Fruit fly (Drosophila melanogaster): ENCODE measurements around the gene emc.
A peak's percentile ranks its signal among the peaks of the same experiment; 100 is the strongest.

Gene emc

dm6 chr3L:764329-764728 lies 15.1 kb downstream of the emc start (continued):
- TF ChIP-seq CG16813 (GFP tag; IDR thresholded peaks at IDR 0.05; ENCODE audit: partially characterized antibody), result no peak
- TF ChIP-seq CG2678 (tag; optimal IDR thresholded peaks at IDR 0.05), result peak; percentile 37
- TF ChIP-seq CG15269 (tag; optimal IDR thresholded peaks at IDR 0.05), result no peak
- TF ChIP-seq dmrt11E (tag; optimal IDR thresholded peaks at IDR 0.05), result peak; percentile 2
- no peak for TF ChIP-seq CG8359 (GFP tag; optimal IDR thresholded peaks at IDR 0.05; ENCODE audit: borderline replicate concordance)
- TF ChIP-seq insv (GFP tag; optimal IDR thresholded peaks at IDR 0.05), result no peak
- peak; percentile 36 for TF ChIP-seq tap (tag; optimal IDR thresholded peaks at IDR 0.05)
- no peak for TF ChIP-seq CG11560 (tag; IDR thresholded peaks at IDR 0.05)
- TF ChIP-seq B-H2 (GFP tag; optimal IDR thresholded peaks at IDR 0.05), result no peak
- TF ChIP-seq CG16863 (GFP tag; optimal IDR thresholded peaks at IDR 0.05), result peak; percentile 19
- TF ChIP-seq CG5953 (GFP tag; IDR thresholded peaks at IDR 0.05), result no peak
- TF ChIP-seq YL-1 (GFP tag; optimal IDR thresholded peaks at IDR 0.05), result no peak
- TF ChIP-seq Lim3 (GFP tag; IDR thresholded peaks at IDR 0.05), result 0 out of 2 replicates have a peak, but pooled peaks have one; percentile 21
- peak; percentile 5 for TF ChIP-seq CG10267 (tag; optimal IDR thresholded peaks at IDR 0.05)
- TF ChIP-seq chif (GFP tag; optimal IDR thresholded peaks at IDR 0.05), result peak in 1 of 2 experiments; percentile 11
- no peak for TF ChIP-seq tup (GFP tag; optimal IDR thresholded peaks at IDR 0.05)
- peak; percentile 6 for TF ChIP-seq CG10209 (GFP tag; optimal IDR thresholded peaks at IDR 0.05)
- TF ChIP-seq Atf6 (GFP tag; IDR thresholded peaks at IDR 0.05), result 0 out of 2 replicates have a peak, but pooled peaks have one; percentile 43
- no peak for TF ChIP-seq CG7372 (GFP tag; IDR thresholded peaks at IDR 0.05)
- no peak for TF ChIP-seq Opbp (GFP tag; IDR thresholded peaks at IDR 0.05; ENCODE audit: partially characterized antibody)
- no peak for TF ChIP-seq CG17802 (tag; optimal IDR thresholded peaks at IDR 0.05)
- TF ChIP-seq usp (GFP tag; optimal IDR thresholded peaks at IDR 0.05), result no peak
- TF ChIP-seq wor (GFP tag; IDR thresholded peaks at IDR 0.05), result peak; percentile 26; the same call in 1 of the 2 replicates
- TF ChIP-seq gsb (GFP tag; IDR thresholded peaks at IDR 0.05), result 0 out of 2 replicates have a peak, but pooled peaks have one; percentile 12
- TF ChIP-seq HLHmδ (GFP tag; optimal IDR thresholded peaks at IDR 0.05), result no peak
- TF ChIP-seq Fer1 (GFP tag; optimal IDR thresholded peaks at IDR 0.05), result peak; percentile 0
- no peak for TF ChIP-seq CG14965 (GFP tag; optimal IDR thresholded peaks at IDR 0.05; ENCODE audit: borderline replicate concordance)
- TF ChIP-seq klu (GFP tag; IDR thresholded peaks at IDR 0.05), result no peak
- no peak for TF ChIP-seq CG6813 (GFP tag; optimal IDR thresholded peaks at IDR 0.05)
- TF ChIP-seq Mad (GFP tag; optimal IDR thresholded peaks at IDR 0.05), result no peak
- TF ChIP-seq lola (GFP tag; optimal IDR thresholded peaks at IDR 0.05), result no peak
- no peak for TF ChIP-seq CG10543 (GFP tag; optimal IDR thresholded peaks at IDR 0.05)
- TF ChIP-seq grn (GFP tag; optimal IDR thresholded peaks at IDR 0.05), result no peak
- peak; percentile 30 for TF ChIP-seq unpg (GFP tag; optimal IDR thresholded peaks at IDR 0.05)
- no peak for TF ChIP-seq fu2 (GFP tag; optimal IDR thresholded peaks at IDR 0.05)
- TF ChIP-seq CoRest (tag; optimal IDR thresholded peaks at IDR 0.05), result peak; percentile 8
- TF ChIP-seq CG1603 (tag; optimal IDR thresholded peaks at IDR 0.05), result peak; percentile 11
- peak; percentile 40; the same call in 1 of the 2 replicates for TF ChIP-seq ara (GFP tag; IDR thresholded peaks at IDR 0.05)
- no peak for TF ChIP-seq CG6272 (GFP tag; IDR thresholded peaks at IDR 0.05)
- TF ChIP-seq B-H1 (GFP tag; IDR thresholded peaks at IDR 0.05), result peak; percentile 34; the same call in 1 of the 3 replicates
- TF ChIP-seq CG17361 (GFP tag; IDR thresholded peaks at IDR 0.05), result 0 out of 3 replicates have a peak, but pooled peaks have one; percentile 27
- TF ChIP-seq schlank (tag; optimal IDR thresholded peaks at IDR 0.05), result no peak
- TF ChIP-seq Optix (GFP tag; IDR thresholded peaks at IDR 0.05), result no peak
- TF ChIP-seq D19A (tag; optimal IDR thresholded peaks at IDR 0.05), result peak; percentile 9
- TF ChIP-seq br (optimal IDR thresholded peaks at IDR 0.05), result no peak
- TF ChIP-seq tgo (GFP tag; IDR thresholded peaks at IDR 0.05), result peak; percentile 58; the same call in 2 of the 3 replicates
- no peak for TF ChIP-seq CG10431 (GFP tag; optimal IDR thresholded peaks at IDR 0.05)
- TF ChIP-seq CG1529 (GFP tag; optimal IDR thresholded peaks at IDR 0.05), result no peak
- peak; percentile 30 for TF ChIP-seq org-1 (GFP tag; optimal IDR thresholded peaks at IDR 0.05)
- no peak for TF ChIP-seq CG2875 (GFP tag; optimal IDR thresholded peaks at IDR 0.05)
